Fruit fly (Drosophila melanogaster) whole organism, prepupa: ENCODE data around the gene Nna1.
A peak's percentile ranks its signal among the peaks of the same experiment; 100 is the strongest.

ENCODE experiments used
- CG10631 ChIP-seq: fragments of 200-800 bp; sonication (Bioruptor generic); optimal IDR thresholded peaks from 2 replicates; lab custom pipeline; 2016; ENCODE audit warnings: missing biosample characterization, missing genetic modification characterization
- CG10669 ChIP-seq: fragments of 200-800 bp; sonication (Bioruptor generic); optimal IDR thresholded peaks from 3 replicates; lab custom pipeline; 2018; ENCODE audit warnings: missing biosample characterization, mild to moderate bottlenecking, missing genetic modification characterization, moderate library complexity
- CG11294 ChIP-seq: fragments of 200-800 bp; sonication (Bioruptor generic); IDR thresholded peaks from 2 replicates; pipeline ENCODE4 v1.3.6; 2022; ENCODE audit warnings: missing biosample characterization, missing genetic modification characterization
- CG11762 ChIP-seq: fragments of 200-800 bp; sonication (Bioruptor generic); optimal IDR thresholded peaks from 3 replicates; lab custom pipeline; 2016; ENCODE audit warnings: missing biosample characterization, missing genetic modification characterization; ENCODE audit not compliant: insufficient read depth
- CG11902 ChIP-seq: fragments of 200-800 bp; sonication (Bioruptor generic); optimal IDR thresholded peaks from 3 replicates; lab custom pipeline; 2016; ENCODE audit warnings: missing biosample characterization, missing genetic modification characterization
- CG15336 ChIP-seq: fragments of 200-800 bp; sonication (Bioruptor generic); IDR thresholded peaks from 2 replicates; pipeline ENCODE4 v1.3.6; 2022; ENCODE audit warnings: missing biosample characterization, missing genetic modification characterization
- CG1621 ChIP-seq: fragments of 200-800 bp; sonication (Bioruptor generic); optimal IDR thresholded peaks from 3 replicates; lab custom pipeline; 2018; ENCODE audit warnings: missing biosample characterization, mild to moderate bottlenecking, missing genetic modification characterization
- CG3032 ChIP-seq: fragments of 200-800 bp; optimal IDR thresholded peaks from 2 replicates; lab custom pipeline; 2019; ENCODE audit warnings: missing biosample characterization, mild to moderate bottlenecking, missing genetic modification characterization, moderate library complexity
- CG31627 ChIP-seq: fragments of 200-800 bp; sonication (Bioruptor generic); optimal IDR thresholded peaks from 3 replicates; lab custom pipeline; 2016; ENCODE audit warnings: missing biosample characterization, missing genetic modification characterization
- CG32006 ChIP-seq: fragments of 200-800 bp; sonication (Bioruptor generic); optimal IDR thresholded peaks from 3 replicates; lab custom pipeline; 2017; ENCODE audit warnings: missing biosample characterization, mild to moderate bottlenecking, missing genetic modification characterization
- CG34406 ChIP-seq: fragments of 200-800 bp; sonication (Bioruptor generic); optimal IDR thresholded peaks from 3 replicates; lab custom pipeline; 2016; ENCODE audit warnings: missing biosample characterization, missing genetic modification characterization
- CG3919 ChIP-seq: fragments of 200-800 bp; sonication (Bioruptor generic); optimal IDR thresholded peaks from 3 replicates; lab custom pipeline; 2016; ENCODE audit warnings: missing biosample characterization, missing genetic modification characterization
- CG4318 ChIP-seq: fragments of 200-800 bp; sonication (Bioruptor generic); optimal IDR thresholded peaks from 3 replicates; lab custom pipeline; 2017; ENCODE audit warnings: missing biosample characterization, mild to moderate bottlenecking, missing genetic modification characterization
- CG6163 ChIP-seq: fragments of 200-800 bp; sonication (Bioruptor generic); IDR thresholded peaks from 3 replicates; pipeline ENCODE4 v1.3.6; 2022; ENCODE audit warnings: missing biosample characterization, missing genetic modification characterization
- CG6792 ChIP-seq: fragments of 200-800 bp; sonication (Bioruptor generic); optimal IDR thresholded peaks from 3 replicates; lab custom pipeline; 2016; ENCODE audit warnings: missing biosample characterization, missing genetic modification characterization
- CG7368 ChIP-seq: fragments of 200-800 bp; sonication (Bioruptor generic); optimal IDR thresholded peaks from 3 replicates; lab custom pipeline; 2016; ENCODE audit warnings: missing biosample characterization, missing genetic modification characterization
- CG8319 ChIP-seq: fragments of 200-800 bp; sonication (Bioruptor generic); optimal IDR thresholded peaks from 3 replicates; lab custom pipeline; 2016; ENCODE audit warnings: missing biosample characterization, missing genetic modification characterization
- CG8632 ChIP-seq: fragments of 200-800 bp; sonication (Bioruptor generic); optimal IDR thresholded peaks from 3 replicates; lab custom pipeline; 2016; ENCODE audit warnings: missing biosample characterization, missing genetic modification characterization
- CG9139 ChIP-seq: fragments of 200-800 bp; sonication (Bioruptor generic); optimal IDR thresholded peaks from 3 replicates; lab custom pipeline; 2017; ENCODE audit warnings: missing biosample characterization, mild to moderate bottlenecking, missing genetic modification characterization
- Eip75B ChIP-seq: fragments of 200-800 bp; sonication (Bioruptor generic); optimal IDR thresholded peaks from 3 replicates; lab custom pipeline; 2016; ENCODE audit warnings: missing biosample characterization, missing genetic modification characterization
- Eip93F ChIP-seq: fragments of 200-800 bp; sonication (Bioruptor generic); optimal IDR thresholded peaks from 2 replicates; lab custom pipeline; 2016; ENCODE audit warnings: missing biosample characterization, mild to moderate bottlenecking, missing genetic modification characterization
- Ets96B ChIP-seq: fragments of 200-800 bp; optimal IDR thresholded peaks from 2 replicates; lab custom pipeline; 2019; ENCODE audit warnings: missing biosample characterization, mild to moderate bottlenecking, missing genetic modification characterization, moderate library complexity
- Gug ChIP-seq: fragments of 200-800 bp; sonication (Bioruptor generic); IDR thresholded peaks from 2 replicates; pipeline ENCODE4 v1.3.6; 2022; ENCODE audit warnings: missing biosample characterization, missing genetic modification characterization
- Hr38 ChIP-seq: sonication (Bioruptor generic); optimal IDR thresholded peaks from 2 replicates; lab custom pipeline; 2016; ENCODE audit warnings: missing biosample characterization, missing genetic modification characterization
- Hr39 ChIP-seq: fragments of 200-800 bp; sonication (Bioruptor generic); optimal IDR thresholded peaks from 2 replicates; lab custom pipeline; 2016; ENCODE audit warnings: missing biosample characterization, missing genetic modification characterization
- Hr4 ChIP-seq: fragments of 200-800 bp; sonication (Bioruptor generic); optimal IDR thresholded peaks from 3 replicates; lab custom pipeline; 2016; ENCODE audit warnings: missing biosample characterization, missing genetic modification characterization
- Lpt ChIP-seq: fragments of 200-800 bp; sonication (Bioruptor generic); optimal IDR thresholded peaks from 3 replicates; lab custom pipeline; 2016; ENCODE audit warnings: missing biosample characterization, missing genetic modification characterization
- Met ChIP-seq: fragments of 200-800 bp; sonication (Bioruptor generic); optimal IDR thresholded peaks from 3 replicates; lab custom pipeline; 2016; ENCODE audit warnings: missing biosample characterization, missing genetic modification characterization
- Sox102F ChIP-seq: fragments of 200-800 bp; sonication (Bioruptor generic); optimal IDR thresholded peaks from 2 replicates; lab custom pipeline; 2016; ENCODE audit warnings: missing biosample characterization, mild to moderate bottlenecking, missing genetic modification characterization
- Sox14 ChIP-seq: fragments of 200-800 bp; sonication (Bioruptor generic); optimal IDR thresholded peaks from 3 replicates; lab custom pipeline; 2016; ENCODE audit warnings: missing biosample characterization, missing genetic modification characterization
- Sox15 ChIP-seq: fragments of 200-800 bp; sonication (Bioruptor generic); optimal IDR thresholded peaks from 3 replicates; lab custom pipeline; 2016; ENCODE audit warnings: missing biosample characterization, missing genetic modification characterization
- achi ChIP-seq: fragments of 200-800 bp; sonication (Bioruptor generic); optimal IDR thresholded peaks from 3 replicates; lab custom pipeline; 2016; ENCODE audit warnings: missing biosample characterization, missing genetic modification characterization
- acj6 ChIP-seq: fragments of 200-800 bp; sonication (Bioruptor generic); optimal IDR thresholded peaks from 3 replicates; lab custom pipeline; 2016; ENCODE audit warnings: missing biosample characterization, missing genetic modification characterization
- cyc ChIP-seq: fragments of 200-800 bp; sonication (Bioruptor generic); optimal IDR thresholded peaks from 3 replicates; lab custom pipeline; 2016; ENCODE audit warnings: missing biosample characterization, missing genetic modification characterization
- dac ChIP-seq: fragments of 200-800 bp; sonication (Bioruptor generic); optimal IDR thresholded peaks from 2 replicates; lab custom pipeline; 2017; ENCODE audit warnings: missing biosample characterization, mild to moderate bottlenecking, missing genetic modification characterization
- dsx ChIP-seq: fragments of 200-800 bp; optimal IDR thresholded peaks from 3 replicates; lab custom pipeline; 2019; ENCODE audit warnings: missing biosample characterization, mild to moderate bottlenecking, missing genetic modification characterization, moderate library complexity; ENCODE audit not compliant: poor library complexity, severe bottlenecking
- eg ChIP-seq: fragments of 200-800 bp; sonication (Bioruptor generic); IDR thresholded peaks from 3 replicates; pipeline ENCODE4 v1.3.6; 2022; ENCODE audit warnings: missing biosample characterization, missing genetic modification characterization
- esn ChIP-seq: fragments of 200-800 bp; sonication (Bioruptor generic); optimal IDR thresholded peaks from 2 replicates; lab custom pipeline; 2016; ENCODE audit warnings: missing biosample characterization, mild to moderate bottlenecking, missing genetic modification characterization, moderate library complexity
- fd85E ChIP-seq: fragments of 200-800 bp; sonication (Bioruptor generic); optimal IDR thresholded peaks from 3 replicates; lab custom pipeline; 2016; ENCODE audit warnings: missing biosample characterization, missing genetic modification characterization
- fkh ChIP-seq: fragments of 200-800 bp; sonication (Bioruptor generic); optimal IDR thresholded peaks from 3 replicates; lab custom pipeline; 2017; ENCODE audit warnings: missing biosample characterization, mild to moderate bottlenecking, missing genetic modification characterization, moderate library complexity
- net ChIP-seq: fragments of 200-800 bp; sonication (Bioruptor generic); optimal IDR thresholded peaks from 3 replicates; lab custom pipeline; 2016; ENCODE audit warnings: missing biosample characterization, missing genetic modification characterization
- salr ChIP-seq, 2 experiments: fragments of 200-800 bp; sonication (Bioruptor generic); optimal IDR thresholded peaks; 3 replicates each; lab custom pipeline; 2016 to 2018; ENCODE audit warnings: missing biosample characterization in 2 of 2, missing genetic modification characterization in 2 of 2, mild to moderate bottlenecking in 1 of 2
- spab ChIP-seq: fragments of 200-800 bp; sonication (Bioruptor generic); optimal IDR thresholded peaks from 2 replicates; lab custom pipeline; 2017; ENCODE audit warnings: missing biosample characterization, mild to moderate bottlenecking, missing genetic modification characterization, missing genetic modification reagents
- ss ChIP-seq, 2 experiments: fragments of 200-800 bp; sonication (Bioruptor generic); optimal IDR thresholded peaks; 2 replicates in 1 of 2; 3 replicates in 1 of 2; lab custom pipeline; 2017 to 2018; ENCODE audit warnings: mild to moderate bottlenecking in 2 of 2, missing biosample characterization in 2 of 2, missing genetic modification characterization in 2 of 2, moderate library complexity in 1 of 2
- svp ChIP-seq: fragments of 200-800 bp; sonication (Bioruptor generic); peaks from one replicate; lab custom pipeline; 2016; ENCODE audit warnings: missing biosample characterization, missing genetic modification characterization
- vri ChIP-seq: fragments of 200-800 bp; sonication (Bioruptor generic); optimal IDR thresholded peaks from 3 replicates; lab custom pipeline; 2016; ENCODE audit warnings: missing biosample characterization, mild to moderate bottlenecking, missing genetic modification characterization

The Nna1 gene

DNA sequence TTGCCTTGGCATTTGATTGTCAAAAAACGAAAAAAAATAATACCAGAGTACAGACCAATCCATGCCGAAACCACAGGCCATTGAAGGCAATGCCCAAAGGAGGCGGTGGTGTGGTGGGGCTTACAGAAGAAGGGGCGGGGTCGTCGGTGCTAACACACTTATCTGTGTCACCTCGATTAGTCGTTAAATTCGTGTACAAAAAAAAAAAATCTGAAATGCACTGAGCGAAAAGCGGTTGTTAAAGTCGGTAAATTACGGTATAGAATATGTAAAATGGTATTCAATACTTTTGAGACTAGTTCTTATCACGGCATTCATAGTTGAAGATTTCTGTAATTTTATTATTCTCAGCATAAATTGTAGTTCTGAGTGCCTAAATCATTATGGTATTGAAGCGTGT is 48.1 kb upstream of the Nna1 start (continued):
- TF ChIP-seq CG11762 (GFP tag; lab: Kevin White, UChicago) (peak; percentile 38), CG8632 (GFP tag; lab: Kevin White, UChicago) (peak; percentile 65), eg (GFP tag; lab: Robert Waterston, UW) (peak; percentile 60; the same call in 2 of the 3 replicates), fkh (GFP tag; lab: Kevin White, UChicago) (no peak), Eip93F (GFP tag; lab: Kevin White, UChicago) (no peak), fd85E (GFP tag; lab: Kevin White, UChicago) (no peak), CG9139 (no peak), Hr39 (GFP tag; lab: Kevin White, UChicago) (peak; percentile 76), dsx (GFP tag; lab: Kevin White, UChicago) (no peak), CG6163 (GFP tag; lab: Robert Waterston, UW) (peak; percentile 75), CG1621 (tag; lab: Kevin White, UChicago) (peak; percentile 31), CG32006 (GFP tag; lab: Kevin White, UChicago) (peak; percentile 5), dac (GFP tag; lab: Kevin White, UChicago) (no peak), net (GFP tag; lab: Kevin White, UChicago) (peak; percentile 24), cyc (peak; percentile 64), CG11294 (GFP tag; lab: Robert Waterston, UW) (0 out of 2 replicates have a peak, but pooled peaks have one; percentile 33)

dm6 chrX:13644696-13645393 is 47.2 kb upstream of the Nna1 start:
- TF ChIP-seq CG15336 = peak; percentile 38; the same call in 1 of the 2 replicates
- no peak for TF ChIP-seq CG32006 (GFP tag; lab: Kevin White, UChicago)
- peak; percentile 90 for TF ChIP-seq CG9139
- TF ChIP-seq Hr38 (GFP tag; lab: Kevin White, UChicago) = no peak
- no peak for TF ChIP-seq esn (GFP tag; lab: Kevin White, UChicago)
- no peak for TF ChIP-seq Gug (GFP tag; lab: Robert Waterston, UW)
- TF ChIP-seq acj6 (GFP tag; lab: Kevin White, UChicago) = no peak
- TF ChIP-seq CG1621 (tag; lab: Kevin White, UChicago) = peak; percentile 31
- no peak for TF ChIP-seq CG6792
- TF ChIP-seq CG11902 (GFP tag; lab: Kevin White, UChicago) = no peak
- TF ChIP-seq Eip75B (GFP tag; lab: Kevin White, UChicago) = peak; percentile 35
- peak; percentile 4 for TF ChIP-seq CG8319 (GFP tag; lab: Kevin White, UChicago)
- peak; percentile 33 for TF ChIP-seq CG8632 (GFP tag; lab: Kevin White, UChicago)
- TF ChIP-seq CG4318 = no peak
- peak; percentile 50; the same call in 2 of the 3 replicates for TF ChIP-seq eg (GFP tag; lab: Robert Waterston, UW)
- no peak for TF ChIP-seq Hr4
- TF ChIP-seq Hr39 (GFP tag; lab: Kevin White, UChicago) = no peak
- TF ChIP-seq CG34406 (GFP tag; lab: Kevin White, UChicago) = peak; percentile 55
- TF ChIP-seq CG3919 = peak; percentile 14
- peak; percentile 50 for TF ChIP-seq spab
- no peak for TF ChIP-seq Sox14 (GFP tag; lab: Kevin White, UChicago)
- TF ChIP-seq salr (GFP tag; optimal IDR thresholded peaks at IDR 0.05; lab: Kevin White, UChicago) = peak in 1 of 2 experiments; percentile 0
- TF ChIP-seq fd85E (GFP tag; lab: Kevin White, UChicago) = no peak
- TF ChIP-seq dsx (GFP tag; lab: Kevin White, UChicago) = peak; percentile 57
- TF ChIP-seq CG7368 (GFP tag; lab: Kevin White, UChicago) = no peak
- peak; percentile 8 for TF ChIP-seq achi (GFP tag; lab: Kevin White, UChicago)
- peak; percentile 59 for TF ChIP-seq svp (GFP tag; lab: Kevin White, UChicago)
- TF ChIP-seq CG11762 (GFP tag; lab: Kevin White, UChicago) = no peak
- no peak for TF ChIP-seq CG31627
- no peak for TF ChIP-seq vri (GFP tag; lab: Kevin White, UChicago)
- TF ChIP-seq CG10631 (GFP tag; lab: Kevin White, UChicago) = no peak
- TF ChIP-seq Sox15 = no peak
- TF ChIP-seq net (GFP tag; lab: Kevin White, UChicago) = peak; percentile 44
- TF ChIP-seq ss (GFP tag; optimal IDR thresholded peaks at IDR 0.05; lab: Kevin White, UChicago) = peak; percentile 87 to 89
- TF ChIP-seq CG10669 (GFP tag; lab: Kevin White, UChicago) = no peak
- peak; percentile 71 for TF ChIP-seq Eip93F (GFP tag; lab: Kevin White, UChicago)
- TF ChIP-seq Lpt (GFP tag; lab: Kevin White, UChicago) = peak; percentile 0
- TF ChIP-seq dac (GFP tag; lab: Kevin White, UChicago) = no peak
- TF ChIP-seq CG3032 (tag; lab: Kevin White, UChicago) = peak; percentile 15
- TF ChIP-seq Sox102F (GFP tag; lab: Kevin White, UChicago) = peak; percentile 63
- TF ChIP-seq fkh (GFP tag; lab: Kevin White, UChicago) = peak; percentile 51
- TF ChIP-seq Met (GFP tag; lab: Kevin White, UChicago) = peak; percentile 21
- TF ChIP-seq Ets96B (tag; lab: Kevin White, UChicago) = peak; percentile 32
